Fruit fly (Drosophila melanogaster) whole organism: ENCODE results near the gene CG33673.

ENCODE experiments used
- CG8478 ChIP-seq: fragments of >200 bp; optimal IDR thresholded peaks from 2 replicates; lab custom pipeline; 2018; ENCODE audit warnings: inconsistent platforms
- EcR ChIP-seq, 2 experiments: fragments of >200 bp; optimal IDR thresholded peaks; 2 replicates each; lab custom pipeline; 2017; ENCODE audit warnings: missing biosample characterization in 2 of 2, missing genetic modification characterization in 2 of 2, missing genetic modification reagents in 2 of 2
- pan ChIP-seq: fragments of >200 bp; optimal IDR thresholded peaks from 2 replicates; lab custom pipeline; 2017
- usp ChIP-seq: fragments of >200 bp; optimal IDR thresholded peaks from 2 replicates; lab custom pipeline; 2017; ENCODE audit warnings: missing biosample characterization, missing genetic modification characterization, mixed read lengths

DNA sequence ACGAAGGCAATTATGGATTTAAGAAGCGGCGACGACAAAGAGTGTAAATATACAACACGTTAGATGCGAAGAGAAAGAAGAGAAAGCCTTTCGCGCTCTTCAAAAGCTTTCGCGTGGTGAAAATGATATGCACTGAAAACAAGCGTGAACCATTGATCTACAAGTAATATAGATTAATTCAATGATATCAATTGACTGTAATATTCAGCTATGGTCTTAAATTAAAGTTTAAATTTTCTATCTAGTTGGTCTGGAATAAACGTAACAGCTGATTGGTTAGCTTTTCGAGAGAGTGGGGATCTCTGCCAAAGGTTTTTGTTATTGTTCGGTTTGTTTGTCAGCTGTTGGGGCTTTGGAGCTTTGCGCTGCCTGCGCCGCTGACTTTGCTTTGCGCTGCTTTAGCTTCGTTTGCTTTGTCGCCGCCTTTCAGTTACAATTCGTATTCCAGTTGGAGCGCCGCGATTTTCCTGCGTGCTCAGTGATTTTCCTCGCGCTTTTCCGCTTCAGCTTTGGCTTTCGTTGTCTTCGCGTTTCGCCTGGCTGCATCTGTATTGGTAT, 35.1 kb downstream of the CG33673 start:
- no peak for TF ChIP-seq pan (lab: Kevin White, UChicago)
- no peak for TF ChIP-seq usp (GFP tag; lab: Kevin White, UChicago)
- TF ChIP-seq CG8478 (lab: Kevin White, UChicago): no peak
- no peak for TF ChIP-seq EcR (GFP tag; optimal IDR thresholded peaks at IDR 0.05; lab: Kevin White, UChicago)
